Worm (Caenorhabditis elegans) whole organism, early embryonic: ENCODE data around the gene ttr-27.

Experiments used
- B0310.2 ChIP-seq: sonication (generic microtip); optimal IDR thresholded peaks from 2 replicates; lab custom pipeline; 2016; ENCODE audit warnings: mild to moderate bottlenecking, missing genetic modification characterization, missing compliant biosample characterization
- F13C5.2 ChIP-seq: sonication (generic microtip); optimal IDR thresholded peaks from 2 replicates; lab custom pipeline; 2017; ENCODE audit warnings: mild to moderate bottlenecking, missing genetic modification characterization, inconsistent platforms, missing compliant biosample characterization
- aly-1 ChIP-seq: sonication (generic microtip); optimal IDR thresholded peaks from 2 replicates; lab custom pipeline; 2016; ENCODE audit warnings: missing genetic modification characterization, missing compliant biosample characterization
- ama-1 ChIP-seq: fragments of 150-350 bp; optimal IDR thresholded peaks from 2 replicates; lab custom pipeline; 2014
- ceh-13 ChIP-seq: fragments of 200-800 bp; sonication (Bioruptor generic); optimal IDR thresholded peaks from 2 replicates; lab custom pipeline; 2018; ENCODE audit warnings: mild to moderate bottlenecking, missing genetic modification characterization, missing compliant biosample characterization
- ets-7 ChIP-seq: sonication (generic microtip); optimal IDR thresholded peaks from 2 replicates; lab custom pipeline; 2016; ENCODE audit warnings: missing genotype, missing genetic modification characterization, missing compliant biosample characterization
- hmg-4 ChIP-seq: fragments of 200-800 bp; sonication (Bioruptor generic); optimal IDR thresholded peaks from 2 replicates; lab custom pipeline; 2018; ENCODE audit warnings: mild to moderate bottlenecking, missing genetic modification characterization, missing compliant biosample characterization
- scrt-1 ChIP-seq: fragments of 200-800 bp; sonication (Bioruptor generic); IDR thresholded peaks from 2 replicates; pipeline ENCODE4 v1.3.6; 2022; ENCODE audit warnings: missing genetic modification characterization, missing compliant biosample characterization
- sea-1 ChIP-seq: fragments of 200-800 bp; sonication (Bioruptor generic); conservative IDR thresholded peaks from 2 replicates; pipeline ENCODE4 v1.3.6; 2022; ENCODE audit warnings: missing genetic modification characterization, missing compliant biosample characterization
- tbx-11 ChIP-seq: fragments of 200-800 bp; sonication (Bioruptor generic); IDR thresholded peaks from 2 replicates; pipeline ENCODE4 v1.3.6; 2022; ENCODE audit warnings: missing genetic modification characterization, missing compliant biosample characterization

- no peak for TF ChIP-seq aly-1 (tag; lab: Kevin White, UChicago)
- no peak for TF ChIP-seq ama-1 (lab: Kevin White, UChicago)
- TF ChIP-seq B0310.2 (tag; lab: Kevin White, UChicago) = no peak
- TF ChIP-seq ets-7 (tag; lab: Kevin White, UChicago) = no peak
- TF ChIP-seq ceh-13 (GFP tag; lab: Kevin White, UChicago) = no peak
- TF ChIP-seq hmg-4 = no peak
- TF ChIP-seq sea-1 (GFP tag; lab: Robert Waterston, UW) = no peak
- TF ChIP-seq tbx-11 = no peak
- no peak for TF ChIP-seq scrt-1 (GFP tag; lab: Robert Waterston, UW)
- TF ChIP-seq F13C5.2 (tag; lab: Kevin White, UChicago) = no peak
Observed at ce11 chrV:12867997-12868396, 35.9 kb downstream of the ttr-27 start, which contains the start of gene nspg-1.
